Worm (Caenorhabditis elegans): ENCODE data around the gene lyst-1.

DNA sequence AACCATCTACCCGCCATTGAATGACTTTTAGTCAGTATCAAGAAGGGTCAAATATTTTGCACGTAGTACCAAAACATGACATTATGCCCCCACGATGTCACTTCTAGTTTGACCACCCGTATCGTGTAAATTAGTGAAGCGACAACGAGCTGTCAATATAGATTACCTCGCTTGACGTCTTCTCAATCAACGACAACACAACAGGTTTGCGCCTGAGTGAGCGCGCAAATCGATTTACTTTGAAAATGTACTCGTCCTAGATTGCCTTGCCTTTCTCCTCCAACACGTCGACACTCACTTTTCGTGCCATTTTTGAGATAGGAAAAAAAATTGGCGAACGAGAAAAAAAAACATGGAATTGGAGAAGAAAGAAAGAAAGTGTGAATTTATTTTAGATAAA is 39.7 kb upstream of the lyst-1 start:
- TF ChIP-seq him-1 (tag; optimal IDR thresholded peaks at IDR 0.05) (no peak), dao-5 (tag; optimal IDR thresholded peaks at IDR 0.05) (no peak), W03F9.2 (tag; optimal IDR thresholded peaks at IDR 0.05) (no peak)
